Worm (Caenorhabditis elegans) whole organism, L4 larva: Measurements from ENCODE around the gene W10G6.1.
"Not testable (repeated sequence)": the region's sequence is repeated elsewhere in the genome, so short reads cannot be mapped to it uniquely, and the experiment has no call there.

Experiments used
- aly-2 ChIP-seq: sonication (generic microtip); optimal IDR thresholded peaks from 2 replicates; lab custom pipeline; 2018; ENCODE audit warnings: missing biosample characterization, missing genetic modification characterization
- attf-4 ChIP-seq: sonication (generic microtip); optimal IDR thresholded peaks from 3 replicates; lab custom pipeline; 2017; ENCODE audit warnings: missing biosample characterization, missing genetic modification characterization
- dmd-6 ChIP-seq: fragments of 200-800 bp; sonication (Bioruptor generic); IDR thresholded peaks from 2 replicates; pipeline ENCODE4 v1.3.6; 2022; ENCODE audit warnings: missing genetic modification reagents, missing genetic modification characterization, missing compliant biosample characterization
- egl-43 ChIP-seq: fragments of 200-800 bp; sonication (Bioruptor generic); IDR thresholded peaks from 2 replicates; pipeline ENCODE4 v1.3.6; 2022; ENCODE audit warnings: missing genetic modification reagents, missing genetic modification characterization, missing compliant biosample characterization
- fkh-10 ChIP-seq: fragments of 150-350 bp; optimal IDR thresholded peaks from 2 replicates; lab custom pipeline; 2014; ENCODE audit warnings: missing biosample characterization, missing genetic modification reagents, missing genetic modification characterization
- nhr-11 ChIP-seq: fragments of 150-350 bp; optimal IDR thresholded peaks from 2 replicates; lab custom pipeline; 2014; ENCODE audit warnings: missing biosample characterization, missing genetic modification characterization
- unc-130 ChIP-seq: sonication (generic microtip); optimal IDR thresholded peaks from 2 replicates; lab custom pipeline; 2016; ENCODE audit warnings: missing genetic modification reagents, missing genetic modification characterization, missing compliant biosample characterization
- zip-2 ChIP-seq: fragments of 150-350 bp; optimal IDR thresholded peaks from 2 replicates; lab custom pipeline; 2014; ENCODE audit warnings: missing biosample characterization, missing genetic modification characterization

DNA sequence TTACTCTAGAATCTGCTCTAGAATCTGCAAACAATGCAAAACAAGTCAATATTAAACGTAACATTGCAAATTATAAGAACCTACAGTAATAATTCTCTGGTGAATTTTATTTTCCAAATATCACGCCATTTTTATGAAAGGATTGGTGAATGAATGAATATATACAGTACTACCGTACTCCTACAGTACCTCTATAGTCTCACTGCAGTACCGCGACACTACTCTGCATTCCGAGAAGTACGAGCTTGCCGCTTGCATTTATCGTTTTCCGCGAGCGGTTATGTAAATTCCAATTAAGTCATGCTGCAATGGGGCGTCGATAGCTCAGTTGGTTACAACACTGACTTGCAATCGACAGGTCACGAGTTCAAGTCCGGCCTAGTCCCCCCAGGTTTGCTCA lies 32.7 kb upstream of the W10G6.1 start, which contains the start of gene F23A7.4:
- TF ChIP-seq zip-2 (tag; lab: Kevin White, UChicago); unc-130 (GFP tag; lab: Kevin White, UChicago); fkh-10 (GFP tag; lab: Kevin White, UChicago); attf-4 (tag; lab: Kevin White, UChicago); aly-2 (tag; lab: Kevin White, UChicago); dmd-6; egl-43 (GFP tag; lab: Robert Waterston, UW); nhr-11: not testable (repeated sequence)
